Worm (Caenorhabditis elegans): ENCODE measurements around the gene bath-31.

- TF ChIP-seq tab-1 (GFP tag; IDR thresholded peaks at IDR 0.05) (no peak), cog-1 (tag; optimal IDR thresholded peaks at IDR 0.05) (no peak), ref-1 (GFP tag; conservative IDR thresholded peaks at IDR 0.05) (no peak), flt-1 (GFP tag; IDR thresholded peaks at IDR 0.05) (no peak), ztf-23 (GFP tag; IDR thresholded peaks at IDR 0.05) (no peak), ztf-29 (GFP tag; IDR thresholded peaks at IDR 0.05) (no peak), klf-2 (GFP tag; conservative IDR thresholded peaks at IDR 0.05) (no peak)
These were observed 3.8 kb upstream of the bath-31 start, which contains the start of gene C46E10.8 for ce11 chrII:3727996-3728395.

All from whole organism, midembryonic.